Worm (Caenorhabditis elegans) whole organism, L2 larva: Measurements from ENCODE around the gene dim-1.

Experiments
- Y55F3AM.14 ChIP-seq: fragments of 200-800 bp; sonication (Bioruptor generic); optimal IDR thresholded peaks from 2 replicates; lab custom pipeline; 2018; ENCODE audit warnings: mild to moderate bottlenecking, missing genetic modification characterization, missing compliant biosample characterization
- ZK546.5 ChIP-seq: sonication (generic microtip); optimal IDR thresholded peaks from 2 replicates; lab custom pipeline; 2017; ENCODE audit warnings: missing biosample characterization, missing genetic modification characterization
- aly-2 ChIP-seq: fragments of 150-350 bp; optimal IDR thresholded peaks from 2 replicates; lab custom pipeline; 2014; ENCODE audit warnings: missing biosample characterization, missing genetic modification characterization
- dmd-4 ChIP-seq: sonication (generic microtip); optimal IDR thresholded peaks from 2 replicates; lab custom pipeline; 2017; ENCODE audit warnings: missing biosample characterization, missing genetic modification characterization
- egl-27 ChIP-seq: sonication (generic microtip); optimal IDR thresholded peaks from 3 replicates; lab custom pipeline; 2017; ENCODE audit warnings: missing biosample characterization, missing genetic modification reagents, missing genetic modification characterization
- fos-1 ChIP-seq: fragments of 150-350 bp; optimal IDR thresholded peaks from 2 replicates; lab custom pipeline; 2014; ENCODE audit warnings: missing biosample characterization, missing genetic modification characterization
- lin-39 ChIP-seq: fragments of 150-350 bp; optimal IDR thresholded peaks from 2 replicates; lab custom pipeline; 2014; ENCODE audit warnings: missing biosample characterization, missing genetic modification reagents, missing genetic modification characterization
- nhr-12 ChIP-seq: fragments of 150-350 bp; optimal IDR thresholded peaks from 2 replicates; lab custom pipeline; 2014; ENCODE audit warnings: missing biosample characterization, missing genetic modification characterization
- nhr-6 ChIP-seq: fragments of 150-350 bp; optimal IDR thresholded peaks from 2 replicates; lab custom pipeline; 2014; ENCODE audit warnings: missing biosample characterization, missing genetic modification characterization
- snpc-4 ChIP-seq: fragments of 150-350 bp; optimal IDR thresholded peaks from 2 replicates; lab custom pipeline; 2014; ENCODE audit warnings: missing biosample characterization, missing genetic modification characterization
- unc-39 ChIP-seq: fragments of 150-350 bp; optimal IDR thresholded peaks from 2 replicates; lab custom pipeline; 2014; ENCODE audit warnings: missing biosample characterization, missing genetic modification characterization
- unc-62 ChIP-seq: fragments of 150-350 bp; optimal IDR thresholded peaks from 2 replicates; lab custom pipeline; 2014; ENCODE audit warnings: missing biosample characterization, missing genetic modification reagents, missing genetic modification characterization

ce11 chrX:8054478-8054877 lies 3.5 kb downstream of the dim-1 start:
- TF ChIP-seq aly-2 (tag; lab: Kevin White, UChicago) (no peak), unc-62 (GFP tag; lab: Kevin White, UChicago) (no peak), lin-39 (tag; lab: Kevin White, UChicago) (no peak), egl-27 (tag; lab: Kevin White, UChicago) (no peak), unc-39 (no peak), nhr-6 (tag; lab: Kevin White, UChicago) (no peak), ZK546.5 (tag; lab: Kevin White, UChicago) (no peak), snpc-4 (tag; lab: Kevin White, UChicago) (no peak), fos-1 (tag; lab: Kevin White, UChicago) (no peak), Y55F3AM.14 (no peak), nhr-12 (tag; lab: Kevin White, UChicago) (no peak), dmd-4 (tag; lab: Kevin White, UChicago) (no peak)
